Worm (Caenorhabditis elegans) whole organism, early embryonic: ENCODE data around the gene F22E5.9.
"Not testable (repeated sequence)": the region's sequence is repeated elsewhere in the genome, so short reads cannot be mapped to it uniquely, and the experiment has no call there.

ENCODE experiments used
- B0310.2 ChIP-seq: sonication (generic microtip); optimal IDR thresholded peaks from 2 replicates; lab custom pipeline; 2016; ENCODE audit warnings: mild to moderate bottlenecking, missing genetic modification characterization, missing compliant biosample characterization
- F13C5.2 ChIP-seq: sonication (generic microtip); optimal IDR thresholded peaks from 2 replicates; lab custom pipeline; 2017; ENCODE audit warnings: mild to moderate bottlenecking, missing genetic modification characterization, inconsistent platforms, missing compliant biosample characterization
- aly-1 ChIP-seq: sonication (generic microtip); optimal IDR thresholded peaks from 2 replicates; lab custom pipeline; 2016; ENCODE audit warnings: missing genetic modification characterization, missing compliant biosample characterization
- ama-1 ChIP-seq: fragments of 150-350 bp; optimal IDR thresholded peaks from 2 replicates; lab custom pipeline; 2014
- ceh-13 ChIP-seq: fragments of 200-800 bp; sonication (Bioruptor generic); optimal IDR thresholded peaks from 2 replicates; lab custom pipeline; 2018; ENCODE audit warnings: mild to moderate bottlenecking, missing genetic modification characterization, missing compliant biosample characterization
- ceh-36 ChIP-seq: sonication (generic microtip); optimal IDR thresholded peaks from 2 replicates; lab custom pipeline; 2016; ENCODE audit warnings: missing genetic modification characterization, inconsistent platforms, missing compliant biosample characterization
- ets-7 ChIP-seq: sonication (generic microtip); optimal IDR thresholded peaks from 2 replicates; lab custom pipeline; 2016; ENCODE audit warnings: missing genotype, missing genetic modification characterization, missing compliant biosample characterization
- flt-1 ChIP-seq: fragments of 200-800 bp; sonication (Bioruptor generic); IDR thresholded peaks from 2 replicates; pipeline ENCODE4 v1.3.6; 2022; ENCODE audit warnings: missing genetic modification characterization, missing compliant biosample characterization
- hmbx-1 ChIP-seq: sonication (generic microtip); optimal IDR thresholded peaks from 2 replicates; lab custom pipeline; 2016; ENCODE audit warnings: mild to moderate bottlenecking, missing genetic modification characterization, missing compliant biosample characterization
- hmg-4 ChIP-seq: fragments of 200-800 bp; sonication (Bioruptor generic); optimal IDR thresholded peaks from 2 replicates; lab custom pipeline; 2018; ENCODE audit warnings: mild to moderate bottlenecking, missing genetic modification characterization, missing compliant biosample characterization
- hnd-1 ChIP-seq: sonication (generic microtip); optimal IDR thresholded peaks from 2 replicates; lab custom pipeline; 2016; ENCODE audit warnings: missing genetic modification characterization, missing compliant biosample characterization
- pes-1 ChIP-seq: fragments of 200-800 bp; sonication (Bioruptor generic); IDR thresholded peaks from 2 replicates; pipeline ENCODE4 v1.3.6; 2022; ENCODE audit warnings: missing genetic modification reagents, missing genetic modification characterization, missing compliant biosample characterization
- scrt-1 ChIP-seq: fragments of 200-800 bp; sonication (Bioruptor generic); IDR thresholded peaks from 2 replicates; pipeline ENCODE4 v1.3.6; 2022; ENCODE audit warnings: missing genetic modification characterization, missing compliant biosample characterization
- sea-1 ChIP-seq: fragments of 200-800 bp; sonication (Bioruptor generic); conservative IDR thresholded peaks from 2 replicates; pipeline ENCODE4 v1.3.6; 2022; ENCODE audit warnings: missing genetic modification characterization, missing compliant biosample characterization
- tbx-11 ChIP-seq: fragments of 200-800 bp; sonication (Bioruptor generic); IDR thresholded peaks from 2 replicates; pipeline ENCODE4 v1.3.6; 2022; ENCODE audit warnings: missing genetic modification characterization, missing compliant biosample characterization
- tbx-37 ChIP-seq: fragments of 200-800 bp; sonication (Bioruptor generic); conservative IDR thresholded peaks from 2 replicates; pipeline ENCODE4 v1.3.6; 2022; ENCODE audit warnings: missing genetic modification reagents, missing genetic modification characterization, missing compliant biosample characterization
- tra-4 ChIP-seq: sonication (generic microtip); optimal IDR thresholded peaks from 2 replicates; lab custom pipeline; 2017; ENCODE audit warnings: missing genetic modification characterization, missing compliant biosample characterization

The F22E5.9 gene

ce11 chrII:2649539-2649938 lies 11.4 kb downstream of the F22E5.9 start, which contains the start of the genes F22E5.13 and F22E5.6:
Gene F22E5.13 (minus strand): TSS chrII:2649639.
Gene F22E5.6 (plus strand): TSS chrII:2649835.
- TF ChIP-seq F13C5.2 (tag; lab: Kevin White, UChicago) (no peak), tra-4 (tag; lab: Kevin White, UChicago) (no peak), scrt-1 (GFP tag; lab: Robert Waterston, UW) (no peak), hmg-4 (GFP tag; lab: Kevin White, UChicago) (no peak), pes-1 (no peak), hnd-1 (tag; lab: Kevin White, UChicago) (no peak), hmbx-1 (tag; lab: Kevin White, UChicago) (no peak), B0310.2 (tag; lab: Kevin White, UChicago) (no peak), ceh-36 (tag; lab: Kevin White, UChicago) (no peak), ceh-13 (GFP tag; lab: Kevin White, UChicago) (no peak), tbx-11 (GFP tag; lab: Robert Waterston, UW) (no peak), tbx-37 (GFP tag; lab: Robert Waterston, UW) (no peak), flt-1 (GFP tag; lab: Robert Waterston, UW) (no peak), sea-1 (GFP tag; lab: Robert Waterston, UW) (no peak), aly-1 (no peak), ets-7 (tag; lab: Kevin White, UChicago) (no peak), ama-1 (no peak)

- TF ChIP-seq F13C5.2 (tag; lab: Kevin White, UChicago) (no peak), tbx-37 (GFP tag; lab: Robert Waterston, UW) (no peak), scrt-1 (GFP tag; lab: Robert Waterston, UW) (no peak), hmg-4 (GFP tag; lab: Kevin White, UChicago) (no peak), hnd-1 (tag; lab: Kevin White, UChicago) (no peak), ceh-36 (tag; lab: Kevin White, UChicago) (no peak), aly-1 (no peak), ceh-13 (GFP tag; lab: Kevin White, UChicago) (no peak), B0310.2 (tag; lab: Kevin White, UChicago) (no peak), hmbx-1 (tag; lab: Kevin White, UChicago) (no peak), tbx-11 (GFP tag; lab: Robert Waterston, UW) (no peak), flt-1 (GFP tag; lab: Robert Waterston, UW) (no peak), tra-4 (tag; lab: Kevin White, UChicago) (no peak), sea-1 (GFP tag; lab: Robert Waterston, UW) (no peak), pes-1 (no peak), ets-7 (tag; lab: Kevin White, UChicago) (no peak), ama-1 (no peak)
Observed at ce11 chrII:2656606-2657005, 18.4 kb downstream of the F22E5.9 start, which contains the start of gene sri-47. Gene sri-47 (plus strand): TSS chrII:2656906.

ce11 chrII:2659364-2659763 lies 21.2 kb downstream of the F22E5.9 start, which contains the start of gene gcy-21:
Gene gcy-21 (plus strand): TSS chrII:2659664.
- no peak for TF ChIP-seq hnd-1 (tag; lab: Kevin White, UChicago)
- no peak for TF ChIP-seq F13C5.2 (tag; lab: Kevin White, UChicago)
- no peak for TF ChIP-seq ceh-36 (tag; lab: Kevin White, UChicago)
- TF ChIP-seq tbx-11 (GFP tag; lab: Robert Waterston, UW): no peak
- TF ChIP-seq flt-1 (GFP tag; lab: Robert Waterston, UW): no peak
- TF ChIP-seq aly-1: no peak
- TF ChIP-seq tbx-37 (GFP tag; lab: Robert Waterston, UW): no peak
- TF ChIP-seq hmbx-1 (tag; lab: Kevin White, UChicago): no peak
- TF ChIP-seq ama-1: no peak
- no peak for TF ChIP-seq B0310.2 (tag; lab: Kevin White, UChicago)
- TF ChIP-seq ceh-13 (GFP tag; lab: Kevin White, UChicago): no peak
- no peak for TF ChIP-seq hmg-4 (GFP tag; lab: Kevin White, UChicago)
- no peak for TF ChIP-seq tra-4 (tag; lab: Kevin White, UChicago)
- TF ChIP-seq pes-1: no peak
- TF ChIP-seq scrt-1 (GFP tag; lab: Robert Waterston, UW): no peak
- TF ChIP-seq sea-1 (GFP tag; lab: Robert Waterston, UW): no peak

ce11 chrII:2665081-2665480 lies 26.9 kb downstream of the F22E5.9 start, which contains the start of gene F22E5.2:
Gene F22E5.2 (plus strand): TSS chrII:2665381.
- not testable (repeated sequence) for TF ChIP-seq scrt-1 (GFP tag; lab: Robert Waterston, UW); pes-1; B0310.2 (tag; lab: Kevin White, UChicago)

ce11 chrII:2665606-2666005 lies 27.4 kb downstream of the F22E5.9 start, which contains the start of gene F22E5.22:
Gene F22E5.22 (plus strand): TSS chrII:2665906.
- TF ChIP-seq sea-1 (GFP tag; lab: Robert Waterston, UW): no peak
- no peak for TF ChIP-seq flt-1 (GFP tag; lab: Robert Waterston, UW)
- TF ChIP-seq tbx-11 (GFP tag; lab: Robert Waterston, UW): no peak
- no peak for TF ChIP-seq B0310.2 (tag; lab: Kevin White, UChicago)
- TF ChIP-seq ceh-36 (tag; lab: Kevin White, UChicago): no peak
- TF ChIP-seq aly-1: no peak
- TF ChIP-seq tbx-37 (GFP tag; lab: Robert Waterston, UW): no peak
- TF ChIP-seq ets-7 (tag; lab: Kevin White, UChicago): no peak
- no peak for TF ChIP-seq scrt-1 (GFP tag; lab: Robert Waterston, UW)
- TF ChIP-seq hmg-4 (GFP tag; lab: Kevin White, UChicago): no peak
- TF ChIP-seq tra-4 (tag; lab: Kevin White, UChicago): no peak
- TF ChIP-seq hnd-1 (tag; lab: Kevin White, UChicago): no peak
- no peak for TF ChIP-seq pes-1
- TF ChIP-seq F13C5.2 (tag; lab: Kevin White, UChicago): no peak
- TF ChIP-seq ceh-13 (GFP tag; lab: Kevin White, UChicago): no peak
- no peak for TF ChIP-seq hmbx-1 (tag; lab: Kevin White, UChicago)
- no peak for TF ChIP-seq ama-1

- not testable (repeated sequence) for TF ChIP-seq sea-1 (GFP tag; lab: Robert Waterston, UW); scrt-1 (GFP tag; lab: Robert Waterston, UW); ets-7 (tag; lab: Kevin White, UChicago)
Observed at ce11 chrII:2672320-2672719, 34.1 kb downstream of the F22E5.9 start, which contains the start of gene sri-57. Gene sri-57 (minus strand): TSS chrII:2672420.
